Worm (Caenorhabditis elegans) whole organism, L2 larva: ENCODE data around the gene Y43B11AR.3.

Experiments
- C34F6.9 ChIP-seq: fragments of 150-350 bp; optimal IDR thresholded peaks from 2 replicates; lab custom pipeline; 2014; ENCODE audit warnings: missing biosample characterization, missing genetic modification characterization
- F13H6.1 ChIP-seq: sonication (generic microtip); optimal IDR thresholded peaks from 2 replicates; lab custom pipeline; 2016; ENCODE audit warnings: missing genetic modification characterization, missing compliant biosample characterization
- R02D3.7 ChIP-seq: fragments of 150-350 bp; optimal IDR thresholded peaks from 2 replicates; lab custom pipeline; 2014; ENCODE audit warnings: missing biosample characterization, missing genetic modification characterization
- Y55F3AM.14 ChIP-seq: fragments of 200-800 bp; sonication (Bioruptor generic); optimal IDR thresholded peaks from 2 replicates; lab custom pipeline; 2018; ENCODE audit warnings: mild to moderate bottlenecking, missing genetic modification characterization, missing compliant biosample characterization
- ZK546.5 ChIP-seq: sonication (generic microtip); optimal IDR thresholded peaks from 2 replicates; lab custom pipeline; 2017; ENCODE audit warnings: missing biosample characterization, missing genetic modification characterization
- alr-1 ChIP-seq: fragments of 150-350 bp; optimal IDR thresholded peaks from 2 replicates; lab custom pipeline; 2014; ENCODE audit warnings: missing biosample characterization, missing genetic modification characterization
- aly-2 ChIP-seq: fragments of 150-350 bp; optimal IDR thresholded peaks from 2 replicates; lab custom pipeline; 2014; ENCODE audit warnings: missing biosample characterization, missing genetic modification characterization
- ama-1 ChIP-seq: fragments of 150-350 bp; optimal IDR thresholded peaks from 2 replicates; lab custom pipeline; 2018; ENCODE audit warnings: inconsistent platforms
- blmp-1 ChIP-seq: sonication (generic microtip); optimal IDR thresholded peaks from 2 replicates; lab custom pipeline; 2017; ENCODE audit warnings: missing genetic modification characterization, mild to moderate bottlenecking, missing compliant biosample characterization, antibody characterized with exemption, moderate library complexity; ENCODE audit not compliant: insufficient read depth
- crh-2 ChIP-seq: sonication (generic microtip); optimal IDR thresholded peaks from 2 replicates; lab custom pipeline; 2017; ENCODE audit warnings: missing biosample characterization, missing genetic modification characterization
- dmd-4 ChIP-seq: sonication (generic microtip); optimal IDR thresholded peaks from 2 replicates; lab custom pipeline; 2017; ENCODE audit warnings: missing biosample characterization, missing genetic modification characterization
- egl-27 ChIP-seq: sonication (generic microtip); optimal IDR thresholded peaks from 3 replicates; lab custom pipeline; 2017; ENCODE audit warnings: missing biosample characterization, missing genetic modification reagents, missing genetic modification characterization
- fos-1 ChIP-seq: fragments of 150-350 bp; optimal IDR thresholded peaks from 2 replicates; lab custom pipeline; 2014; ENCODE audit warnings: missing biosample characterization, missing genetic modification characterization
- gmeb-1 ChIP-seq: fragments of 150-350 bp; optimal IDR thresholded peaks from 2 replicates; lab custom pipeline; 2014; ENCODE audit warnings: missing biosample characterization, missing genetic modification characterization
- lin-13 ChIP-seq: fragments of 150-350 bp; optimal IDR thresholded peaks from 2 replicates; lab custom pipeline; 2014; ENCODE audit warnings: missing biosample characterization, missing genetic modification reagents, missing genetic modification characterization
- lin-39 ChIP-seq: fragments of 150-350 bp; optimal IDR thresholded peaks from 2 replicates; lab custom pipeline; 2014; ENCODE audit warnings: missing biosample characterization, missing genetic modification reagents, missing genetic modification characterization
- lsy-2 ChIP-seq, 2 experiments: fragments of 150-350 bp in 1 of 2; sonication (generic microtip) in 1 of 2; optimal IDR thresholded peaks; 2 replicates each; lab custom pipeline; 2014 to 2017; ENCODE audit warnings: missing biosample characterization in 2 of 2, missing genetic modification characterization in 2 of 2
- mab-5 ChIP-seq: fragments of 150-350 bp; optimal IDR thresholded peaks from 2 replicates; lab custom pipeline; 2014; ENCODE audit warnings: missing biosample characterization, missing genetic modification characterization
- mbf-1 ChIP-seq: sonication (generic microtip); optimal IDR thresholded peaks from 2 replicates; lab custom pipeline; 2017; ENCODE audit warnings: missing biosample characterization, missing genetic modification characterization
- mdl-1 ChIP-seq, 2 experiments: fragments of 150-350 bp in 1 of 2; sonication (generic microtip) in 1 of 2; optimal IDR thresholded peaks; 2 replicates each; lab custom pipeline; 2017; ENCODE audit warnings: missing biosample characterization in 2 of 2, missing genetic modification characterization in 2 of 2
- nhr-10 ChIP-seq: sonication (generic microtip); optimal IDR thresholded peaks from 2 replicates; lab custom pipeline; 2017; ENCODE audit warnings: missing biosample characterization, missing genetic modification characterization
- nhr-11 ChIP-seq: fragments of 150-350 bp; optimal IDR thresholded peaks from 2 replicates; lab custom pipeline; 2014; ENCODE audit warnings: missing biosample characterization, missing genetic modification characterization
- nhr-12 ChIP-seq: fragments of 150-350 bp; optimal IDR thresholded peaks from 2 replicates; lab custom pipeline; 2014; ENCODE audit warnings: missing biosample characterization, missing genetic modification characterization
- nhr-129 ChIP-seq: fragments of 150-350 bp; optimal IDR thresholded peaks from 2 replicates; lab custom pipeline; 2014; ENCODE audit warnings: missing biosample characterization, missing genetic modification characterization
- nhr-21 ChIP-seq: fragments of 150-350 bp; optimal IDR thresholded peaks from 2 replicates; lab custom pipeline; 2014; ENCODE audit warnings: missing biosample characterization, missing genetic modification characterization
- nhr-23 ChIP-seq: fragments of 150-350 bp; optimal IDR thresholded peaks from 2 replicates; lab custom pipeline; 2014; ENCODE audit warnings: missing biosample characterization, missing genetic modification reagents, missing genetic modification characterization
- nhr-237 ChIP-seq: fragments of 150-350 bp; optimal IDR thresholded peaks from 2 replicates; lab custom pipeline; 2014; ENCODE audit warnings: missing biosample characterization, missing genetic modification characterization
- nhr-25 ChIP-seq: fragments of 150-350 bp; sonication (generic microtip); optimal IDR thresholded peaks from 3 replicates; lab custom pipeline; 2014; ENCODE audit warnings: missing biosample characterization, missing genetic modification characterization
- nhr-6 ChIP-seq: fragments of 150-350 bp; optimal IDR thresholded peaks from 2 replicates; lab custom pipeline; 2014; ENCODE audit warnings: missing biosample characterization, missing genetic modification characterization
- nhr-77 ChIP-seq: fragments of 150-350 bp; optimal IDR thresholded peaks from 2 replicates; lab custom pipeline; 2014; ENCODE audit warnings: missing biosample characterization, missing genetic modification characterization
- peb-1 ChIP-seq: fragments of 150-350 bp; optimal IDR thresholded peaks from 2 replicates; lab custom pipeline; 2014; ENCODE audit warnings: missing biosample characterization, missing genetic modification characterization
- sem-4 ChIP-seq: fragments of 150-350 bp; optimal IDR thresholded peaks from 2 replicates; lab custom pipeline; 2014; ENCODE audit warnings: missing biosample characterization, missing genetic modification reagents, missing genetic modification characterization
- sma-3 ChIP-seq: sonication (generic microtip); optimal IDR thresholded peaks from 2 replicates; lab custom pipeline; 2016; ENCODE audit warnings: missing genetic modification reagents, missing genetic modification characterization, missing compliant biosample characterization
- sma-9 ChIP-seq, 2 experiments: fragments of 150-350 bp in 1 of 2; sonication (generic microtip) in 1 of 2; optimal IDR thresholded peaks; 2 replicates each; lab custom pipeline; 2014 to 2016; ENCODE audit warnings: missing genetic modification characterization in 2 of 2, mild to moderate bottlenecking in 1 of 2, missing biosample characterization in 1 of 2, missing compliant biosample characterization in 1 of 2, missing genetic modification reagents in 1 of 2, moderate library complexity in 1 of 2
- snpc-4 ChIP-seq: fragments of 150-350 bp; optimal IDR thresholded peaks from 2 replicates; lab custom pipeline; 2014; ENCODE audit warnings: missing biosample characterization, missing genetic modification characterization
- unc-55 ChIP-seq: fragments of 150-350 bp; sonication (generic microtip); optimal IDR thresholded peaks from 3 replicates; lab custom pipeline; 2014; ENCODE audit warnings: missing biosample characterization, missing genetic modification reagents, missing genetic modification characterization
- unc-62 ChIP-seq: fragments of 150-350 bp; optimal IDR thresholded peaks from 2 replicates; lab custom pipeline; 2014; ENCODE audit warnings: missing biosample characterization, missing genetic modification reagents, missing genetic modification characterization
- ztf-1 ChIP-seq: fragments of 200-800 bp; sonication (Bioruptor generic); conservative IDR thresholded peaks from 2 replicates; pipeline ENCODE4 v1.3.6; 2022; ENCODE audit warnings: missing genetic modification characterization, missing compliant biosample characterization
- ztf-4 ChIP-seq: fragments of 150-350 bp; optimal IDR thresholded peaks from 2 replicates; lab custom pipeline; 2014; ENCODE audit warnings: missing biosample characterization, missing genetic modification characterization

Y43B11AR.3 gene

DNA sequence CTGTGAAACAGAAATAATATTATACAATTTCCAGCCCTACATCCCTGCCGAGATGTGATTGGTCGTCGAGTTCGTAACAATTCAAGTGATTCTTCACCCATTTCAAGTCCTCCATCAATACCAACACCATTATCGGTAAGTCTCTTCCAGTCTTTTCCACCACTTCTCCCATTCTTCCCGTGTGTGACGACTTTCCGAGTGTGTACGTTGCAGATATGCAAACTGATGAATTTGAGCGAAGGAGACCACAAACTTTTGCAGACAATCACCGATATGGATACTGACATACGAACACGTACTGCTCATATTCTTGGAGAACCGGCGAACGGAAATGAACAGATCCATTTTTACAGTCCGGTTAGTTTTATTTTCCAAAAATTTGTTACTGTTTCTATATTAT, 32.0 kb downstream of the Y43B11AR.3 start:
- TF ChIP-seq ama-1 (peak; percentile 79), peb-1 (tag; lab: Kevin White, UChicago) (no peak)

- TF ChIP-seq nhr-21 (tag; lab: Kevin White, UChicago) (peak; percentile 72), ama-1 (no peak), lin-13 (peak; percentile 45), alr-1 (tag; lab: Kevin White, UChicago) (no peak), lsy-2 (tag; optimal IDR thresholded peaks at IDR 0.05; lab: Kevin White, UChicago) (peak in 1 of 2 experiments; percentile 69), sem-4 (tag; lab: Kevin White, UChicago) (peak; percentile 38), Y55F3AM.14 (GFP tag; lab: Kevin White, UChicago) (peak; percentile 49), egl-27 (peak; percentile 65), nhr-12 (tag; lab: Kevin White, UChicago) (no peak), ztf-1 (no peak), nhr-25 (tag; lab: Kevin White, UChicago) (peak; percentile 95), ztf-4 (tag; lab: Kevin White, UChicago) (peak; percentile 71), nhr-237 (tag; lab: Kevin White, UChicago) (no peak), snpc-4 (peak; percentile 1), sma-3 (GFP tag; lab: Kevin White, UChicago) (peak; percentile 76), nhr-129 (tag; lab: Kevin White, UChicago) (peak; percentile 77), F13H6.1 (peak; percentile 71), R02D3.7 (tag; lab: Kevin White, UChicago) (no peak), nhr-77 (tag; lab: Kevin White, UChicago) (no peak), sma-9 (GFP tag; optimal IDR thresholded peaks at IDR 0.05; lab: Kevin White, UChicago) (peak; percentile 32), sma-9 (tag; optimal IDR thresholded peaks at IDR 0.05; lab: Kevin White, UChicago) (peak; percentile 3), crh-2 (tag; lab: Kevin White, UChicago) (peak; percentile 93), fos-1 (peak; percentile 65), gmeb-1 (tag; lab: Kevin White, UChicago) (peak; percentile 61), blmp-1 (tag; lab: Kevin White, UChicago) (peak; percentile 85)
- TF ChIP-seq, all 48 proteins: peak for 17
Measured at ce11 chrIV:7049672-7050206, 33.8 kb downstream of the Y43B11AR.3 start, which contains the start of gene nhr-105. Gene nhr-105 (plus strand): TSS chrIV:7050156.

ce11 chrIV:7048637-7049245, 34.8 kb downstream of the Y43B11AR.3 start:
- TF ChIP-seq lsy-2 (tag; optimal IDR thresholded peaks at IDR 0.05; lab: Kevin White, UChicago) (peak in 1 of 2 experiments; percentile 24), gmeb-1 (tag; lab: Kevin White, UChicago) (peak; percentile 4), ztf-1 (no peak), mbf-1 (tag; lab: Kevin White, UChicago) (no peak), mdl-1 (tag; optimal IDR thresholded peaks at IDR 0.05; lab: Kevin White, UChicago) (no peak), sma-9 (GFP tag; optimal IDR thresholded peaks at IDR 0.05; lab: Kevin White, UChicago) (peak; percentile 6), sma-9 (tag; optimal IDR thresholded peaks at IDR 0.05; lab: Kevin White, UChicago) (no peak), nhr-21 (tag; lab: Kevin White, UChicago) (peak; percentile 13), nhr-25 (tag; lab: Kevin White, UChicago) (peak; percentile 46), sma-3 (GFP tag; lab: Kevin White, UChicago) (peak; percentile 54), crh-2 (tag; lab: Kevin White, UChicago) (peak; percentile 35), blmp-1 (tag; lab: Kevin White, UChicago) (peak; percentile 27)

ce11 chrIV:7047762-7048178, 35.7 kb downstream of the Y43B11AR.3 start:
- TF ChIP-seq F13H6.1 = peak; percentile 86
- peak; percentile 13 for TF ChIP-seq nhr-11 (tag; lab: Kevin White, UChicago)
- peak; percentile 56 to 58 for TF ChIP-seq mdl-1 (tag; optimal IDR thresholded peaks at IDR 0.05; lab: Kevin White, UChicago)
- TF ChIP-seq unc-55 (GFP tag; lab: Kevin White, UChicago) = no peak
- peak; percentile 28 for TF ChIP-seq ama-1
- no peak for TF ChIP-seq unc-62 (GFP tag; lab: Kevin White, UChicago)
- TF ChIP-seq C34F6.9 (tag; lab: Kevin White, UChicago) = peak; percentile 62
- TF ChIP-seq nhr-129 (tag; lab: Kevin White, UChicago) = peak; percentile 81
- no peak for TF ChIP-seq snpc-4
- TF ChIP-seq nhr-12 (tag; lab: Kevin White, UChicago) = no peak
- no peak for TF ChIP-seq aly-2
- no peak for TF ChIP-seq R02D3.7 (tag; lab: Kevin White, UChicago)
- peak; percentile 87 for TF ChIP-seq fos-1
- TF ChIP-seq dmd-4 = no peak
- no peak for TF ChIP-seq nhr-237 (tag; lab: Kevin White, UChicago)
- no peak for TF ChIP-seq nhr-10
- no peak for TF ChIP-seq mab-5 (tag; lab: Kevin White, UChicago)
- peak; percentile 29 for TF ChIP-seq lin-13
- TF ChIP-seq crh-2 (tag; lab: Kevin White, UChicago) = peak; percentile 86
- TF ChIP-seq ztf-1 = no peak
- no peak for TF ChIP-seq nhr-23 (tag; lab: Kevin White, UChicago)
- peak; percentile 67 for TF ChIP-seq nhr-21 (tag; lab: Kevin White, UChicago)
- TF ChIP-seq Y55F3AM.14 (GFP tag; lab: Kevin White, UChicago) = peak; percentile 24
- no peak for TF ChIP-seq lin-39 (tag; lab: Kevin White, UChicago)
- TF ChIP-seq lsy-2 (tag; optimal IDR thresholded peaks at IDR 0.05; lab: Kevin White, UChicago) = peak in 1 of 2 experiments; percentile 48
- TF ChIP-seq sem-4 (tag; lab: Kevin White, UChicago) = peak; percentile 44
- peak; percentile 73 for TF ChIP-seq nhr-6
- TF ChIP-seq ZK546.5 = no peak
- TF ChIP-seq nhr-77 (tag; lab: Kevin White, UChicago) = no peak
- TF ChIP-seq ztf-4 (tag; lab: Kevin White, UChicago) = peak; percentile 54
- TF ChIP-seq egl-27 = peak; percentile 5
- peak; percentile 88 for TF ChIP-seq nhr-25 (tag; lab: Kevin White, UChicago)
- TF ChIP-seq blmp-1 (tag; lab: Kevin White, UChicago) = peak; percentile 59
- TF ChIP-seq sma-3 (GFP tag; lab: Kevin White, UChicago) = peak; percentile 84
